Fruit fly (Drosophila melanogaster) S2 (cell line): ENCODE results near the gene Rab3-GAP.

Experiments used
- CG8478 ChIP-seq: fragments of >200 bp; optimal IDR thresholded peaks from 2 replicates; lab custom pipeline; 2018
- CTCF ChIP-seq, 2 experiments: fragments of >200 bp; optimal IDR thresholded peaks; 2 replicates each; lab custom pipeline; 2018

dm6 chr2L:12029594-12030197 is 33.3 kb downstream of the Rab3-GAP start:
- TF ChIP-seq CG8478 (lab: Kevin White, UChicago) (no peak), CTCF (optimal IDR thresholded peaks at IDR 0.05; lab: Kevin White, UChicago) (no peak)
